Worm (Caenorhabditis elegans): ENCODE measurements around the gene fut-2.

- no peak for TF ChIP-seq F57C9.4 (tag; optimal IDR thresholded peaks at IDR 0.05)
- TF ChIP-seq nhr-80 (tag; optimal IDR thresholded peaks at IDR 0.05): peak; percentile 44
- TF ChIP-seq K12H6.12 (tag; optimal IDR thresholded peaks at IDR 0.05): no peak
- no peak for TF ChIP-seq Y79H2A.3 (GFP tag; conservative IDR thresholded peaks at IDR 0.05)
- TF ChIP-seq dpl-1 (GFP tag; optimal IDR thresholded peaks at IDR 0.05): no peak
- no peak for TF ChIP-seq hrde-1 (tag; optimal IDR thresholded peaks at IDR 0.05; ENCODE audit: borderline replicate concordance)
- TF ChIP-seq ceh-100 (GFP tag; IDR thresholded peaks at IDR 0.05): no peak
Observed at ce11 chrV:6565851-6566386, 9.8 kb downstream of the fut-2 start, which contains the start of gene K04A8.1.
